Fruit fly (Drosophila melanogaster) Kc167 (cell line): ENCODE results near the gene eIF3h.

Experiments used
- Myc ChIP-seq: fragments of >200 bp; optimal IDR thresholded peaks from 2 replicates; lab custom pipeline; 2017; ENCODE audit warnings: missing external identifiers
- Sin3A ChIP-seq: fragments of >200 bp; optimal IDR thresholded peaks from 2 replicates; lab custom pipeline; 2018; ENCODE audit warnings: missing external identifiers
- h ChIP-seq: fragments of >200 bp; optimal IDR thresholded peaks from 3 replicates; lab custom pipeline; 2018; ENCODE audit warnings: missing external identifiers
- insv ChIP-seq: fragments of >200 bp; optimal IDR thresholded peaks from 3 replicates; lab custom pipeline; 2018; ENCODE audit warnings: missing external identifiers
- psq ChIP-seq: fragments of >200 bp; optimal IDR thresholded peaks from 2 replicates; lab custom pipeline; 2017; ENCODE audit warnings: missing external identifiers
- ttk ChIP-seq: sonication (Bioruptor generic); optimal IDR thresholded peaks from 2 replicates; lab custom pipeline; 2017; ENCODE audit warnings: missing external identifiers

eIF3h gene

dm6 chr2L:5002031-5002430 lies 50.9 kb downstream of the eIF3h start:
- TF ChIP-seq Sin3A (lab: Kevin White, UChicago) = no peak
- no peak for TF ChIP-seq Myc (lab: Kevin White, UChicago)
- TF ChIP-seq h (lab: Kevin White, UChicago) = no peak
- TF ChIP-seq ttk (lab: Kevin White, UChicago) = no peak
- no peak for TF ChIP-seq psq (lab: Kevin White, UChicago)
- TF ChIP-seq insv (lab: Kevin White, UChicago) = no peak

dm6 chr2L:5001582-5001929 lies 51.3 kb downstream of the eIF3h start:
- TF ChIP-seq Sin3A (lab: Kevin White, UChicago) = no peak
